Fruit fly (Drosophila melanogaster): ENCODE measurements around the gene aralar1.
A peak's percentile ranks its signal among the peaks of the same experiment; 100 is the strongest.

aralar1 gene

dm6 chr3R:30413795-30414194 lies 41.9 kb downstream of the aralar1 start (continued):
- TF ChIP-seq Hr4 (GFP tag; optimal IDR thresholded peaks at IDR 0.05) (peak; percentile 30), ss (GFP tag; optimal IDR thresholded peaks at IDR 0.05) (peak in 1 of 2 experiments; percentile 27), CG34406 (GFP tag; optimal IDR thresholded peaks at IDR 0.05) (no peak), salr (GFP tag; optimal IDR thresholded peaks at IDR 0.05) (no peak), Ets21C (GFP tag; optimal IDR thresholded peaks at IDR 0.05) (peak; percentile 53), dac (GFP tag; optimal IDR thresholded peaks at IDR 0.05) (no peak), Sox102F (GFP tag; optimal IDR thresholded peaks at IDR 0.05) (peak; percentile 56), CG8319 (GFP tag; optimal IDR thresholded peaks at IDR 0.05) (peak; percentile 20), fkh (GFP tag; optimal IDR thresholded peaks at IDR 0.05) (no peak), CG11762 (GFP tag; optimal IDR thresholded peaks at IDR 0.05; ENCODE audit: insufficient read depth) (peak; percentile 14), CG6163 (GFP tag; IDR thresholded peaks at IDR 0.05) (peak; percentile 82), lz (GFP tag; optimal IDR thresholded peaks at IDR 0.05) (peak; percentile 54), CG11294 (GFP tag; IDR thresholded peaks at IDR 0.05) (no peak), cyc (GFP tag; optimal IDR thresholded peaks at IDR 0.05) (peak; percentile 70), acj6 (GFP tag; optimal IDR thresholded peaks at IDR 0.05) (peak; percentile 54), fd85E (GFP tag; optimal IDR thresholded peaks at IDR 0.05) (no peak)

dm6 chr3R:30406482-30406881 lies 49.2 kb downstream of the aralar1 start:
- TF ChIP-seq Hr4 (GFP tag; optimal IDR thresholded peaks at IDR 0.05) (no peak), lz (GFP tag; optimal IDR thresholded peaks at IDR 0.05) (no peak), Sox102F (GFP tag; optimal IDR thresholded peaks at IDR 0.05) (no peak), esn (GFP tag; optimal IDR thresholded peaks at IDR 0.05) (no peak)

Data from whole organism, prepupa.